Fruit fly (Drosophila melanogaster) whole organism, embryonic: ENCODE measurements around the gene scpr-C.

Experiments used
- Asciz ChIP-seq: fragments of 200-800 bp; sonication (Bioruptor generic); optimal IDR thresholded peaks from 2 replicates; lab custom pipeline; 2017; ENCODE audit warnings: missing biosample characterization, mild to moderate bottlenecking, missing genetic modification characterization, missing genetic modification reagents
- CG10209 ChIP-seq: fragments of 200-800 bp; sonication (Bioruptor generic); optimal IDR thresholded peaks from 3 replicates; lab custom pipeline; 2017; ENCODE audit warnings: missing biosample characterization, mild to moderate bottlenecking, missing genetic modification characterization, missing genetic modification reagents
- CG10321 ChIP-seq: fragments of 200-800 bp; sonication (Bioruptor generic); IDR thresholded peaks from 2 replicates; pipeline ENCODE4 v1.3.6; 2022; ENCODE audit warnings: missing biosample characterization, missing genetic modification characterization
- CG11695 ChIP-seq: fragments of 200-800 bp; sonication (Bioruptor generic); IDR thresholded peaks from 3 replicates; pipeline ENCODE4 v1.3.6; 2022; ENCODE audit warnings: missing biosample characterization, missing genetic modification characterization
- CG11696 ChIP-seq: fragments of 200-800 bp; sonication (Bioruptor generic); IDR thresholded peaks from 2 replicates; pipeline ENCODE4 v1.3.6; 2022; ENCODE audit warnings: missing biosample characterization, missing genetic modification characterization
- CG12104 ChIP-seq: fragments of 200-800 bp; sonication (Bioruptor generic); optimal IDR thresholded peaks from 3 replicates; lab custom pipeline; 2016; ENCODE audit warnings: missing biosample characterization, missing genetic modification characterization
- CG12155 ChIP-seq: fragments of 200-800 bp; sonication (Bioruptor generic); optimal IDR thresholded peaks from 3 replicates; lab custom pipeline; 2016; ENCODE audit warnings: missing biosample characterization, missing genetic modification characterization
- CG14860 ChIP-seq: fragments of 200-800 bp; sonication (Bioruptor generic); IDR thresholded peaks from 3 replicates; pipeline ENCODE4 v1.3.6; 2022; ENCODE audit warnings: missing biosample characterization, missing genetic modification characterization; ENCODE audit not compliant: partially characterized antibody
- CG1603 ChIP-seq: fragments of 200-800 bp; sonication (Bioruptor generic); optimal IDR thresholded peaks from 2 replicates; lab custom pipeline; 2019; ENCODE audit warnings: missing biosample characterization, mild to moderate bottlenecking, missing genetic modification characterization, moderate library complexity
- CG1647 ChIP-seq: fragments of 200-800 bp; sonication (Bioruptor generic); optimal IDR thresholded peaks from 3 replicates; lab custom pipeline; 2016; ENCODE audit warnings: missing biosample characterization, missing genetic modification characterization
- CG16815 ChIP-seq: fragments of 200-800 bp; sonication (Bioruptor generic); optimal IDR thresholded peaks from 3 replicates; lab custom pipeline; 2017; ENCODE audit warnings: missing biosample characterization, mild to moderate bottlenecking, missing genetic modification characterization
- CG17328 ChIP-seq: fragments of 200-800 bp; sonication (Bioruptor generic); IDR thresholded peaks from 2 replicates; pipeline ENCODE4 v1.3.6; 2022; ENCODE audit warnings: missing biosample characterization, missing genetic modification characterization
- CG17359 ChIP-seq: fragments of 200-800 bp; sonication (Bioruptor generic); optimal IDR thresholded peaks from 3 replicates; lab custom pipeline; 2018; ENCODE audit warnings: missing biosample characterization, mild to moderate bottlenecking, missing genetic modification characterization, moderate library complexity
- CG17385 ChIP-seq: fragments of 200-800 bp; sonication (Bioruptor generic); optimal IDR thresholded peaks from 3 replicates; lab custom pipeline; 2018; ENCODE audit warnings: missing biosample characterization, mild to moderate bottlenecking, missing genetic modification characterization
- CG3065 ChIP-seq: fragments of 200-800 bp; sonication (Bioruptor generic); optimal IDR thresholded peaks from 2 replicates; lab custom pipeline; 2016; ENCODE audit warnings: missing biosample characterization, missing genetic modification characterization
- CG3281 ChIP-seq: fragments of 200-800 bp; sonication (Bioruptor generic); optimal IDR thresholded peaks from 3 replicates; lab custom pipeline; 2017; ENCODE audit warnings: missing biosample characterization, mild to moderate bottlenecking, missing genetic modification characterization
- CG33213 ChIP-seq: fragments of 200-800 bp; sonication (Bioruptor generic); optimal IDR thresholded peaks from 3 replicates; lab custom pipeline; 2016; ENCODE audit warnings: missing biosample characterization, missing genetic modification characterization
- CG43689 ChIP-seq: fragments of 200-800 bp; sonication (Bioruptor generic); IDR thresholded peaks from 2 replicates; pipeline ENCODE4 v1.3.6; 2022; ENCODE audit warnings: missing biosample characterization, missing genetic modification characterization
- CG6175 ChIP-seq: fragments of 200-800 bp; sonication (Bioruptor generic); IDR thresholded peaks from 3 replicates; pipeline ENCODE4 v1.3.6; 2022; ENCODE audit warnings: missing biosample characterization, missing genetic modification characterization
- CG7839 ChIP-seq: fragments of 200-800 bp; sonication (Bioruptor generic); optimal IDR thresholded peaks from 3 replicates; lab custom pipeline; 2018; ENCODE audit warnings: missing biosample characterization, mild to moderate bottlenecking, missing genetic modification characterization, moderate library complexity
- CG8089 ChIP-seq: fragments of 200-800 bp; sonication (Bioruptor generic); optimal IDR thresholded peaks from 3 replicates; lab custom pipeline; 2016; ENCODE audit warnings: missing biosample characterization, missing genetic modification characterization
- CG9609 ChIP-seq: fragments of 200-800 bp; sonication (Bioruptor generic); optimal IDR thresholded peaks from 3 replicates; lab custom pipeline; 2016; ENCODE audit warnings: missing biosample characterization, missing genetic modification characterization
- Chrac-16 ChIP-seq: fragments of 200-800 bp; sonication (Bioruptor generic); optimal IDR thresholded peaks from 3 replicates; lab custom pipeline; 2016; ENCODE audit warnings: missing biosample characterization, missing genetic modification characterization
- CoRest ChIP-seq: fragments of 200-800 bp; sonication (Bioruptor generic); optimal IDR thresholded peaks from 3 replicates; lab custom pipeline; 2018; ENCODE audit warnings: missing biosample characterization, mild to moderate bottlenecking, missing genetic modification characterization, moderate library complexity
- CrebB ChIP-seq: fragments of 200-800 bp; sonication (Bioruptor generic); optimal IDR thresholded peaks from 3 replicates; lab custom pipeline; 2018; ENCODE audit warnings: missing biosample characterization, mild to moderate bottlenecking, missing genetic modification characterization
- Deaf1 ChIP-seq: fragments of 200-800 bp; optimal IDR thresholded peaks from 3 replicates; lab custom pipeline; 2019; ENCODE audit warnings: missing biosample characterization, mild to moderate bottlenecking, missing genetic modification characterization, moderate library complexity
- Fer1 ChIP-seq: fragments of 200-800 bp; sonication (Bioruptor generic); optimal IDR thresholded peaks from 2 replicates; lab custom pipeline; 2017; ENCODE audit warnings: missing biosample characterization, mild to moderate bottlenecking, missing genetic modification characterization
- MESR4 ChIP-seq: fragments of 200-800 bp; sonication (Bioruptor generic); optimal IDR thresholded peaks from 2 replicates; lab custom pipeline; 2018; ENCODE audit warnings: missing biosample characterization, mild to moderate bottlenecking, missing genetic modification characterization, moderate library complexity
- Max ChIP-seq: fragments of 200-800 bp; sonication (Bioruptor generic); optimal IDR thresholded peaks from 2 replicates; lab custom pipeline; 2016; ENCODE audit warnings: missing biosample characterization, mild to moderate bottlenecking, missing genetic modification characterization
- NfI ChIP-seq: fragments of 200-800 bp; sonication (Bioruptor generic); optimal IDR thresholded peaks from 3 replicates; lab custom pipeline; 2018; ENCODE audit warnings: missing biosample characterization, mild to moderate bottlenecking, missing genetic modification characterization, moderate library complexity
- Six4 ChIP-seq: fragments of 200-800 bp; sonication (Bioruptor generic); optimal IDR thresholded peaks from 2 replicates; lab custom pipeline; 2016; ENCODE audit warnings: missing biosample characterization, missing genetic modification characterization
- Sox102F ChIP-seq: fragments of 200-800 bp; sonication (Bioruptor generic); optimal IDR thresholded peaks from 2 replicates; lab custom pipeline; 2018; ENCODE audit warnings: missing biosample characterization, mild to moderate bottlenecking, missing genetic modification characterization, moderate library complexity
- Ssrp ChIP-seq: fragments of 200-800 bp; sonication (Bioruptor generic); optimal IDR thresholded peaks from 2 replicates; lab custom pipeline; 2018; ENCODE audit warnings: missing biosample characterization, mild to moderate bottlenecking, missing genetic modification characterization, moderate library complexity
- Usf ChIP-seq: fragments of 200-800 bp; sonication (Bioruptor generic); optimal IDR thresholded peaks from 2 replicates; lab custom pipeline; 2017; ENCODE audit warnings: missing genotype, missing biosample characterization, missing genetic modification characterization
- ara ChIP-seq: fragments of 200-800 bp; sonication (Bioruptor generic); IDR thresholded peaks from 2 replicates; pipeline ENCODE4 v1.3.6; 2022; ENCODE audit warnings: missing biosample characterization, missing genetic modification characterization
- cato ChIP-seq: fragments of 200-800 bp; sonication (Bioruptor generic); optimal IDR thresholded peaks from 2 replicates; lab custom pipeline; 2016; ENCODE audit warnings: missing biosample characterization, missing genetic modification characterization, borderline replicate concordance
- corto ChIP-seq: fragments of 200-800 bp; sonication (Bioruptor generic); optimal IDR thresholded peaks from 2 replicates; lab custom pipeline; 2016; ENCODE audit warnings: missing biosample characterization, mild to moderate bottlenecking, missing genetic modification characterization, moderate library complexity
- esg ChIP-seq: fragments of 200-800 bp; sonication (Bioruptor generic); conservative IDR thresholded peaks from 2 replicates; pipeline ENCODE4 v1.3.6; 2022; ENCODE audit warnings: missing biosample characterization, missing genetic modification characterization
- gcm ChIP-seq: fragments of 200-800 bp; sonication (Bioruptor generic); optimal IDR thresholded peaks from 2 replicates; lab custom pipeline; 2019; ENCODE audit warnings: missing biosample characterization, mild to moderate bottlenecking, missing genetic modification characterization, moderate library complexity
- insv ChIP-seq, 2 experiments: fragments of 200-800 bp; sonication (Bioruptor generic); optimal IDR thresholded peaks; 3 replicates each; lab custom pipeline; 2016 to 2018; ENCODE audit warnings: missing biosample characterization in 2 of 2, missing genetic modification characterization in 2 of 2
- mam ChIP-seq: fragments of 200-800 bp; sonication (Bioruptor generic); optimal IDR thresholded peaks from 3 replicates; lab custom pipeline; 2016; ENCODE audit warnings: missing biosample characterization, missing genetic modification characterization
- mld ChIP-seq: fragments of 200-800 bp; sonication (Bioruptor generic); IDR thresholded peaks from 3 replicates; pipeline ENCODE4 v1.3.6; 2022; ENCODE audit warnings: missing biosample characterization, missing genetic modification characterization; ENCODE audit not compliant: partially characterized antibody
- p53 ChIP-seq: fragments of 200-800 bp; sonication (Bioruptor generic); optimal IDR thresholded peaks from 2 replicates; lab custom pipeline; 2016; ENCODE audit warnings: missing biosample characterization, missing genetic modification characterization
- scrt ChIP-seq: fragments of 200-800 bp; sonication (Bioruptor generic); optimal IDR thresholded peaks from 2 replicates; lab custom pipeline; 2018; ENCODE audit warnings: missing biosample characterization, mild to moderate bottlenecking, missing genetic modification characterization, moderate library complexity
- seq ChIP-seq: fragments of 200-800 bp; sonication (Bioruptor generic); IDR thresholded peaks from 2 replicates; pipeline ENCODE4 v1.3.6; 2022; ENCODE audit warnings: missing biosample characterization, missing genetic modification characterization
- sob ChIP-seq: fragments of 200-800 bp; sonication (Bioruptor generic); IDR thresholded peaks from 2 replicates; pipeline ENCODE4 v1.3.6; 2022; ENCODE audit warnings: missing biosample characterization, missing genetic modification characterization
- ssp ChIP-seq: fragments of 200-800 bp; sonication (Bioruptor generic); IDR thresholded peaks from 2 replicates; pipeline ENCODE4 v1.3.6; 2022; ENCODE audit warnings: missing biosample characterization, missing genetic modification characterization
- stc ChIP-seq: fragments of 200-800 bp; sonication (Bioruptor generic); IDR thresholded peaks from 2 replicates; pipeline ENCODE4 v1.3.6; 2022; ENCODE audit warnings: missing biosample characterization, missing genetic modification characterization
- wdn ChIP-seq: fragments of 200-800 bp; sonication (Bioruptor generic); IDR thresholded peaks from 2 replicates; pipeline ENCODE4 v1.3.6; 2022; ENCODE audit warnings: missing biosample characterization, missing genetic modification characterization
- z ChIP-seq: fragments of 200-800 bp; sonication (Bioruptor generic); IDR thresholded peaks from 3 replicates; pipeline ENCODE4 v1.3.6; 2022; ENCODE audit warnings: missing biosample characterization, missing genetic modification characterization

The scpr-C gene

dm6 chr3R:11200885-11201421 is 24.4 kb upstream of the scpr-C start (continued):
- TF ChIP-seq ssp (GFP tag; lab: Robert Waterston, UW) (peak; percentile 37; the same call in 1 of the 2 replicates), wdn (0 out of 2 replicates have a peak, but pooled peaks have one; percentile 14), CG11695 (peak; percentile 52; the same call in 1 of the 3 replicates), mam (GFP tag; lab: Kevin White, UChicago) (peak; percentile 38), Usf (GFP tag; lab: Kevin White, UChicago) (peak; percentile 7), insv (GFP tag; optimal IDR thresholded peaks at IDR 0.05; lab: Kevin White, UChicago) (no peak), Six4 (GFP tag; lab: Kevin White, UChicago) (peak; percentile 25), CG12155 (GFP tag; lab: Kevin White, UChicago) (peak; percentile 42), CG10321 (GFP tag; lab: Robert Waterston, UW) (no peak), Max (peak; percentile 56), CG1603 (tag; lab: Kevin White, UChicago) (peak; percentile 32), esg (GFP tag; lab: Robert Waterston, UW) (peak; percentile 62), CG1647 (no peak), CG17359 (tag; lab: Kevin White, UChicago) (peak; percentile 55), CG17328 (GFP tag; lab: Robert Waterston, UW) (peak; percentile 39; the same call in 1 of the 2 replicates), Sox102F (GFP tag; lab: Kevin White, UChicago) (peak; percentile 71), corto (GFP tag; lab: Kevin White, UChicago) (peak; percentile 76), CG6175 (GFP tag; lab: Robert Waterston, UW) (0 out of 3 replicates have a peak, but pooled peaks have one; percentile 50), sob (GFP tag; lab: Robert Waterston, UW) (peak; percentile 73; the same call in 1 of the 2 replicates), CG16815 (peak; percentile 22), Asciz (GFP tag; lab: Kevin White, UChicago) (peak; percentile 32), scrt (GFP tag; lab: Kevin White, UChicago) (peak; percentile 63), CG11696 (GFP tag; lab: Robert Waterston, UW) (no peak), MESR4 (GFP tag; lab: Kevin White, UChicago) (no peak), cato (GFP tag; lab: Kevin White, UChicago) (no peak), Deaf1 (tag; lab: Kevin White, UChicago) (peak; percentile 26), Fer1 (GFP tag; lab: Kevin White, UChicago) (peak; percentile 46), NfI (peak; percentile 60), CG9609 (GFP tag; lab: Kevin White, UChicago) (no peak), CG33213 (GFP tag; lab: Kevin White, UChicago) (no peak), Ssrp (peak; percentile 27), seq (GFP tag; lab: Robert Waterston, UW) (peak; percentile 48; the same call in 1 of the 2 replicates), CG8089 (GFP tag; lab: Kevin White, UChicago) (no peak), ara (GFP tag; lab: Robert Waterston, UW) (no peak), CG12104 (GFP tag; lab: Kevin White, UChicago) (peak; percentile 51), p53 (no peak), z (no peak), gcm (GFP tag; lab: Kevin White, UChicago) (no peak), CG3065 (GFP tag; lab: Kevin White, UChicago) (no peak), stc (GFP tag; lab: Robert Waterston, UW) (0 out of 2 replicates have a peak, but pooled peaks have one; percentile 23), CrebB (tag; lab: Kevin White, UChicago) (peak; percentile 29), mld (GFP tag; lab: Robert Waterston, UW) (no peak), CG17385 (GFP tag; lab: Kevin White, UChicago) (no peak), CG10209 (GFP tag; lab: Kevin White, UChicago) (peak; percentile 55), CG14860 (GFP tag; lab: Robert Waterston, UW) (no peak), CG7839 (tag; lab: Kevin White, UChicago) (peak; percentile 79), CG3281 (GFP tag; lab: Kevin White, UChicago) (peak; percentile 63), CoRest (peak; percentile 62), CG43689 (GFP tag; lab: Robert Waterston, UW) (0 out of 2 replicates have a peak, but pooled peaks have one; percentile 33), Chrac-16 (GFP tag; lab: Kevin White, UChicago) (peak; percentile 51)
